Fruit fly (Drosophila melanogaster): ENCODE results near the gene CG4259.

CG4259 gene

DNA sequence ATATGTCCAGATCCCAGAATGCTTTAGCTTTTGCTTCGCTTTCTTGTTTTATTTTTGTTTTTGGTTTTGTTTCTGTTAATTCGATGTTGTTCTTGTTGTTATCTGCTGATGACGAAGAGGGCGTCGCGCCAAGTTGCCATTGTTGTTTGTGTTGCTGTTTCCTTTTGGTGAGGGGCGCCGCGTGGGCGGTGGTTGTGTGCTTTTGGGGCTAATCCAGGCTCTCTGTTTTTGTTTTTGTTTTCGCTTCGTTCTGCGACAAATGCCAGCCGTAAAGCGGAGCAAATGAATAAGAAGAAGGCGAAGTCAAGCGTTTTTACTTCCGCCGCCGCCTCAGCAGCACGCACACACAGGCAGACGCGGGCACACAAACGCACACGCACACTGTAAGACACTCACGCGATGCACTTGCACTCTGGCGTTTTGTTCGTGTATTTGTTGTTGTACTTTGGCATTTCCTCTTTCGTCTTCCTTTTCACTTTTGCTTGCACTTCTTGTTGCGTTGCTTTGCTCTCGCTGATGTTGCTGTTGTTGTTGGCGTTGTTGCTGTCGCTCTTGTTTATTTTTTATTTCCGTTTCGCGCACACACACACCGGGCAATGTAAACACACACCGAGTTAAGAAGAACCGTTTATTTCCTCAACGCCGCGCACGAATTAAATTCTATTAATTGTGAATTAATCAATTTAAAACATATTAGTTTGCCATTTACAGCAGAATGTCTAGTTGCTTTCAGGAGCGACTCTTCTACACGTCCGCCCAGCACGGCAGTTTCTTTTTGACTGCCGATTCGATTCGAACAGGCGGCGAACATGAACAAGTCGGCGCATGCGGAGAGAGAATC, 49.2 kb upstream of the CG4259 start, which contains the start of gene aop (continued):
- TF ChIP-seq sqz (GFP tag; optimal IDR thresholded peaks at IDR 0.05), result peak; percentile 53
- TF ChIP-seq CG17568 (GFP tag; optimal IDR thresholded peaks at IDR 0.05), result no peak
- no peak for TF ChIP-seq Pdp1 (GFP tag; optimal IDR thresholded peaks at IDR 0.05)
- TF ChIP-seq Ets65A (GFP tag), result peak; percentile 91
- peak; percentile 29 for TF ChIP-seq CG12659 (GFP tag; optimal IDR thresholded peaks at IDR 0.05)
- peak; percentile 22 for TF ChIP-seq CG11504 (tag; optimal IDR thresholded peaks at IDR 0.05)
- peak; percentile 26 for TF ChIP-seq D19A (tag; optimal IDR thresholded peaks at IDR 0.05)
- peak; percentile 82 for TF ChIP-seq sens (GFP tag)
- peak; percentile 61 for TF ChIP-seq HLHmδ (GFP tag; optimal IDR thresholded peaks at IDR 0.05)
- peak; percentile 36; the same call in 1 of the 2 replicates for TF ChIP-seq NFAT (GFP tag; IDR thresholded peaks at IDR 0.05)
- TF ChIP-seq Scr (GFP tag; IDR thresholded peaks at IDR 0.05; ENCODE audit: partially characterized antibody), result no peak
- peak in 1 of 2 experiments; percentile 77 for TF ChIP-seq tll (GFP tag; optimal IDR thresholded peaks at IDR 0.05)
- peak; percentile 45 for TF ChIP-seq CG7745 (tag; optimal IDR thresholded peaks at IDR 0.05)
- TF ChIP-seq tin (GFP tag; optimal IDR thresholded peaks at IDR 0.05), result no peak
- TF ChIP-seq kay (GFP tag; optimal IDR thresholded peaks at IDR 0.05), result no peak
- TF ChIP-seq CG12942 (GFP tag; optimal IDR thresholded peaks at IDR 0.05), result no peak
- peak; percentile 48 for TF ChIP-seq CG13287 (GFP tag; IDR thresholded peaks at IDR 0.05; ENCODE audit: partially characterized antibody)
- TF ChIP-seq CG34422 (GFP tag; IDR thresholded peaks at IDR 0.05), result peak; percentile 58; the same call in 1 of the 3 replicates
- peak; percentile 75; the same call in 2 of the 3 replicates for TF ChIP-seq ci (GFP tag; IDR thresholded peaks at IDR 0.05)
- TF ChIP-seq wor (GFP tag; IDR thresholded peaks at IDR 0.05), result no peak
- TF ChIP-seq gcm2 (GFP tag; optimal IDR thresholded peaks at IDR 0.05), result no peak
- TF ChIP-seq CG12155 (GFP tag; optimal IDR thresholded peaks at IDR 0.05), result peak; percentile 42
- TF ChIP-seq tgo (GFP tag; IDR thresholded peaks at IDR 0.05), result 0 out of 3 replicates have a peak, but pooled peaks have one; percentile 10
- peak; percentile 56 for TF ChIP-seq CG12071 (GFP tag; optimal IDR thresholded peaks at IDR 0.05)
- TF ChIP-seq trem (tag; optimal IDR thresholded peaks at IDR 0.05), result peak; percentile 24
- no peak for TF ChIP-seq cad (GFP tag; optimal IDR thresholded peaks at IDR 0.05)
- TF ChIP-seq jumu (GFP tag; optimal IDR thresholded peaks at IDR 0.05), result no peak
- peak; percentile 57 for TF ChIP-seq abd-A (tag; optimal IDR thresholded peaks at IDR 0.05)
- TF ChIP-seq Blimp-1 (GFP tag; optimal IDR thresholded peaks at IDR 0.05), result peak; percentile 26
- no peak for TF ChIP-seq PHDP (tag; optimal IDR thresholded peaks at IDR 0.05)
- TF ChIP-seq cg (GFP tag; optimal IDR thresholded peaks at IDR 0.05), result peak; percentile 84
- no peak for TF ChIP-seq gt (GFP tag; IDR thresholded peaks at IDR 0.05)
- peak; percentile 10 for TF ChIP-seq CG2202 (tag; optimal IDR thresholded peaks at IDR 0.05)
- TF ChIP-seq gro (GFP tag; optimal IDR thresholded peaks at IDR 0.05), result peak; percentile 71
- peak; percentile 35; the same call in 1 of the 2 replicates for TF ChIP-seq onecut (GFP tag; IDR thresholded peaks at IDR 0.05)
- TF ChIP-seq CG7963 (GFP tag; IDR thresholded peaks at IDR 0.05; ENCODE audit: partially characterized antibody), result peak; percentile 21; the same call in 1 of the 3 replicates
- TF ChIP-seq fd102C (GFP tag; optimal IDR thresholded peaks at IDR 0.05), result peak; percentile 77
- no peak for TF ChIP-seq CG10321 (GFP tag; IDR thresholded peaks at IDR 0.05)
- no peak for TF ChIP-seq Mad (GFP tag; optimal IDR thresholded peaks at IDR 0.05)
- peak; percentile 44 for TF ChIP-seq Vsx1 (GFP tag; optimal IDR thresholded peaks at IDR 0.05)
- no peak for TF ChIP-seq CG12744 (GFP tag; optimal IDR thresholded peaks at IDR 0.05)
- peak; percentile 48 for TF ChIP-seq CG17829 (tag; optimal IDR thresholded peaks at IDR 0.05)
- peak; percentile 52 for TF ChIP-seq HmgZ (tag; optimal IDR thresholded peaks at IDR 0.05)
- TF ChIP-seq sim (GFP tag; IDR thresholded peaks at IDR 0.05), result no peak
- peak; percentile 16 for TF ChIP-seq CG16863 (GFP tag; optimal IDR thresholded peaks at IDR 0.05)
- no peak for TF ChIP-seq CG17361 (GFP tag; IDR thresholded peaks at IDR 0.05)
- no peak for TF ChIP-seq bigmax (GFP tag; optimal IDR thresholded peaks at IDR 0.05)
- TF ChIP-seq CG18764 (GFP tag; optimal IDR thresholded peaks at IDR 0.05), result peak; percentile 24
